Worm (Caenorhabditis elegans) whole organism, early embryonic: ENCODE results near the gene F48G7.10.

ENCODE experiments used
- B0310.2 ChIP-seq: sonication (generic microtip); optimal IDR thresholded peaks from 2 replicates; lab custom pipeline; 2016; ENCODE audit warnings: mild to moderate bottlenecking, missing genetic modification characterization, missing compliant biosample characterization
- F13C5.2 ChIP-seq: sonication (generic microtip); optimal IDR thresholded peaks from 2 replicates; lab custom pipeline; 2017; ENCODE audit warnings: mild to moderate bottlenecking, missing genetic modification characterization, inconsistent platforms, missing compliant biosample characterization
- aly-1 ChIP-seq: sonication (generic microtip); optimal IDR thresholded peaks from 2 replicates; lab custom pipeline; 2016; ENCODE audit warnings: missing genetic modification characterization, missing compliant biosample characterization
- ama-1 ChIP-seq: fragments of 150-350 bp; optimal IDR thresholded peaks from 2 replicates; lab custom pipeline; 2014
- ceh-13 ChIP-seq: fragments of 200-800 bp; sonication (Bioruptor generic); optimal IDR thresholded peaks from 2 replicates; lab custom pipeline; 2018; ENCODE audit warnings: mild to moderate bottlenecking, missing genetic modification characterization, missing compliant biosample characterization
- ceh-36 ChIP-seq: sonication (generic microtip); optimal IDR thresholded peaks from 2 replicates; lab custom pipeline; 2016; ENCODE audit warnings: missing genetic modification characterization, inconsistent platforms, missing compliant biosample characterization
- ets-7 ChIP-seq: sonication (generic microtip); optimal IDR thresholded peaks from 2 replicates; lab custom pipeline; 2016; ENCODE audit warnings: missing genotype, missing genetic modification characterization, missing compliant biosample characterization
- hnd-1 ChIP-seq: sonication (generic microtip); optimal IDR thresholded peaks from 2 replicates; lab custom pipeline; 2016; ENCODE audit warnings: missing genetic modification characterization, missing compliant biosample characterization
- pes-1 ChIP-seq: fragments of 200-800 bp; sonication (Bioruptor generic); IDR thresholded peaks from 2 replicates; pipeline ENCODE4 v1.3.6; 2022; ENCODE audit warnings: missing genetic modification reagents, missing genetic modification characterization, missing compliant biosample characterization
- scrt-1 ChIP-seq: fragments of 200-800 bp; sonication (Bioruptor generic); IDR thresholded peaks from 2 replicates; pipeline ENCODE4 v1.3.6; 2022; ENCODE audit warnings: missing genetic modification characterization, missing compliant biosample characterization
- sea-1 ChIP-seq: fragments of 200-800 bp; sonication (Bioruptor generic); conservative IDR thresholded peaks from 2 replicates; pipeline ENCODE4 v1.3.6; 2022; ENCODE audit warnings: missing genetic modification characterization, missing compliant biosample characterization
- tra-4 ChIP-seq: sonication (generic microtip); optimal IDR thresholded peaks from 2 replicates; lab custom pipeline; 2017; ENCODE audit warnings: missing genetic modification characterization, missing compliant biosample characterization

- TF ChIP-seq sea-1, result no peak
- no peak for TF ChIP-seq ama-1 (lab: Kevin White, UChicago)
- no peak for TF ChIP-seq aly-1 (tag; lab: Kevin White, UChicago)
- no peak for TF ChIP-seq ceh-13
- no peak for TF ChIP-seq scrt-1 (GFP tag; lab: Robert Waterston, UW)
- no peak for TF ChIP-seq tra-4 (tag; lab: Kevin White, UChicago)
- TF ChIP-seq B0310.2 (tag; lab: Kevin White, UChicago), result no peak
- TF ChIP-seq F13C5.2 (tag; lab: Kevin White, UChicago), result no peak
- TF ChIP-seq hnd-1 (tag; lab: Kevin White, UChicago), result no peak
- no peak for TF ChIP-seq pes-1 (GFP tag; lab: Robert Waterston, UW)
- TF ChIP-seq ceh-36 (tag; lab: Kevin White, UChicago), result no peak
- no peak for TF ChIP-seq ets-7 (tag; lab: Kevin White, UChicago)
Measured at ce11 chrV:674213-674612, 39.5 kb upstream of the F48G7.10 start, which contains the start of gene sru-25.
